Fruit fly (Drosophila melanogaster) whole organism: Measurements from ENCODE around the gene Sirt1.

Experiments
- CG8478 ChIP-seq: fragments of >200 bp; optimal IDR thresholded peaks from 2 replicates; lab custom pipeline; 2018; ENCODE audit warnings: inconsistent platforms
- Dll ChIP-seq: fragments of >200 bp; optimal IDR thresholded peaks from 2 replicates; lab custom pipeline; 2017
- EcR ChIP-seq, 2 experiments: fragments of >200 bp; optimal IDR thresholded peaks; 2 replicates each; lab custom pipeline; 2017; ENCODE audit warnings: missing biosample characterization in 2 of 2, missing genetic modification characterization in 2 of 2, missing genetic modification reagents in 2 of 2
- pan ChIP-seq: fragments of >200 bp; optimal IDR thresholded peaks from 2 replicates; lab custom pipeline; 2017
- psq ChIP-seq: fragments of >200 bp; optimal IDR thresholded peaks from 2 replicates; lab custom pipeline; 2017
- usp ChIP-seq: fragments of >200 bp; optimal IDR thresholded peaks from 2 replicates; lab custom pipeline; 2017; ENCODE audit warnings: missing biosample characterization, missing genetic modification characterization, mixed read lengths

DNA sequence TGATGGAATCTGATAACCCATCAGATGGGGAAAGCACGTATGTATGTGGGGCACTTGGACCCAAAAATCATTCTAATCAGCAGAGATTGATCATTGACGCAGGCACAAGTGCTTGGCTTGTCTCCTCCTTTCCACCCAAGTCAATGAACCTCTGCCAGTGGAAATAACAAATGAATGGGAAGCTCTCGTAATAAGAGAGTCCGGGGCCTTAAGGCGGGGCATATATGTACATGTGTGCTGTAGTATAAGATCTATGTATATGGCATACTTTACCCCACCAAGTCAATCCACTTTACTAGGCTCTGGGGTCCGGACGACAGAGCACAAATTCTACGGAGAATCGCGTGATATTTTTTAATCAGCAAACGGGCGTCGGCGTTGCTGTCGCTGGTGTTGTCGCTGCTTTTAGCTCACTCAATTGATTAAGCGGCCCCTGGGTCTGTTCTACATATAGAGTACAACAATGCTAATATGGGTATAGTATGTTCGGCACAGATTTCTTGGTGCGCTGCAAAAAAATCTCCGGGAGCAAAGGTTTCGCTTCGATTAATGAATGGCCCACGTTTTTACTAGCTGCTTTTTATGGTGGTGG is 40.8 kb downstream of the Sirt1 start:
- TF ChIP-seq pan (lab: Kevin White, UChicago) (peak; percentile 22), usp (GFP tag; lab: Kevin White, UChicago) (no peak), psq (lab: Kevin White, UChicago) (no peak), CG8478 (lab: Kevin White, UChicago) (no peak), EcR (GFP tag; optimal IDR thresholded peaks at IDR 0.05; lab: Kevin White, UChicago) (peak in 1 of 2 experiments; percentile 82), Dll (no peak)
